Fruit fly (Drosophila melanogaster): Measurements from ENCODE around the gene Sdr.

The Sdr gene

dm6 chr3R:14898280-14898756, 20.1 kb upstream of the Sdr start, which contains the start of the genes Nup93-2 and CG3817 (continued):
- no peak for TF ChIP-seq CG10431 (GFP tag; optimal IDR thresholded peaks at IDR 0.05)
- TF ChIP-seq Dp (GFP tag; optimal IDR thresholded peaks at IDR 0.05) = peak; percentile 42
- no peak for TF ChIP-seq pita (GFP tag; optimal IDR thresholded peaks at IDR 0.05)
- no peak for TF ChIP-seq btn (GFP tag; optimal IDR thresholded peaks at IDR 0.05)
- TF ChIP-seq Bdp1 (GFP tag; optimal IDR thresholded peaks at IDR 0.05) = no peak
- TF ChIP-seq ranshi (GFP tag; IDR thresholded peaks at IDR 0.05) = peak; percentile 72; the same call in 1 of the 2 replicates
- 0 out of 3 replicates have a peak, but pooled peaks have one; percentile 45 for TF ChIP-seq CG7963 (GFP tag; IDR thresholded peaks at IDR 0.05; ENCODE audit: partially characterized antibody)
- no peak for TF ChIP-seq Vsx1 (GFP tag; optimal IDR thresholded peaks at IDR 0.05)
- peak; percentile 30 for TF ChIP-seq Nf-YB (GFP tag; optimal IDR thresholded peaks at IDR 0.05)
- no peak for TF ChIP-seq CG8944 (GFP tag; optimal IDR thresholded peaks at IDR 0.05)
- TF ChIP-seq CG8359 (GFP tag; optimal IDR thresholded peaks at IDR 0.05; ENCODE audit: borderline replicate concordance) = no peak
- peak; percentile 65; the same call in 2 of the 3 replicates for TF ChIP-seq CG6791 (GFP tag; IDR thresholded peaks at IDR 0.05; ENCODE audit: partially characterized antibody)
- TF ChIP-seq Max (GFP tag; optimal IDR thresholded peaks at IDR 0.05) = no peak
- TF ChIP-seq Six4 (GFP tag; optimal IDR thresholded peaks at IDR 0.05) = peak; percentile 58
- no peak for TF ChIP-seq Atf3 (GFP tag; optimal IDR thresholded peaks at IDR 0.05)
- TF ChIP-seq Trl (optimal IDR thresholded peaks at IDR 0.05) = no peak
- no peak for TF ChIP-seq Trl (GFP tag; optimal IDR thresholded peaks at IDR 0.05)
- TF ChIP-seq CG13123 (GFP tag; optimal IDR thresholded peaks at IDR 0.05) = no peak
- no peak for TF ChIP-seq Oaz (GFP tag; IDR thresholded peaks at IDR 0.05)
- no peak for TF ChIP-seq CG10321 (GFP tag; IDR thresholded peaks at IDR 0.05)
- TF ChIP-seq kni (GFP tag; optimal IDR thresholded peaks at IDR 0.05) = no peak
- peak; percentile 46 for TF ChIP-seq CG4730 (GFP tag; IDR thresholded peaks at IDR 0.05)
- no peak for TF ChIP-seq CG5245 (GFP tag; optimal IDR thresholded peaks at IDR 0.05)
- TF ChIP-seq Fer2 (tag; optimal IDR thresholded peaks at IDR 0.05) = peak; percentile 62
- no peak for TF ChIP-seq CG6683 (GFP tag; optimal IDR thresholded peaks at IDR 0.05)
- peak; percentile 86 for TF ChIP-seq CG10267 (tag; optimal IDR thresholded peaks at IDR 0.05)
- no peak for TF ChIP-seq CG10959 (GFP tag; IDR thresholded peaks at IDR 0.05)
- peak; percentile 45 for TF ChIP-seq CG9797 (GFP tag; optimal IDR thresholded peaks at IDR 0.05)
- TF ChIP-seq tna (GFP tag; IDR thresholded peaks at IDR 0.05; ENCODE audit: partially characterized antibody) = no peak
- TF ChIP-seq pfk (GFP tag; optimal IDR thresholded peaks at IDR 0.05) = no peak
- TF ChIP-seq CG12659 (GFP tag; optimal IDR thresholded peaks at IDR 0.05) = peak; percentile 36
- TF ChIP-seq CG30403 (GFP tag; optimal IDR thresholded peaks at IDR 0.05) = peak; percentile 88
- TF ChIP-seq vvl (GFP tag; IDR thresholded peaks at IDR 0.05) = peak; percentile 70
- no peak for TF ChIP-seq Lpt (GFP tag; optimal IDR thresholded peaks at IDR 0.05)
- no peak for TF ChIP-seq CG7786 (GFP tag; optimal IDR thresholded peaks at IDR 0.05)
- TF ChIP-seq Gug (GFP tag; IDR thresholded peaks at IDR 0.05) = peak; percentile 59; the same call in 2 of the 4 replicates
- peak; percentile 15 for TF ChIP-seq CG13775 (GFP tag; optimal IDR thresholded peaks at IDR 0.05)
- TF ChIP-seq Aef1 (GFP tag; IDR thresholded peaks at IDR 0.05) = peak; percentile 84
- 0 out of 2 replicates have a peak, but pooled peaks have one; percentile 37 for TF ChIP-seq gt (GFP tag; IDR thresholded peaks at IDR 0.05)
- peak; percentile 20; the same call in 1 of the 3 replicates for TF ChIP-seq CG7357 (GFP tag; IDR thresholded peaks at IDR 0.05)
- no peak for TF ChIP-seq pros (GFP tag; optimal IDR thresholded peaks at IDR 0.05)
- peak; percentile 66; the same call in 1 of the 2 replicates for TF ChIP-seq CG8765 (GFP tag; IDR thresholded peaks at IDR 0.05)
- no peak for TF ChIP-seq stc (GFP tag; IDR thresholded peaks at IDR 0.05)
- no peak for TF ChIP-seq seq (GFP tag; IDR thresholded peaks at IDR 0.05)
- TF ChIP-seq GATAe (GFP tag; conservative IDR thresholded peaks at IDR 0.05) = no peak
- TF ChIP-seq sd (tag; optimal IDR thresholded peaks at IDR 0.05) = no peak
- TF ChIP-seq en (GFP tag; optimal IDR thresholded peaks at IDR 0.05) = no peak
- TF ChIP-seq CG17328 (GFP tag; IDR thresholded peaks at IDR 0.05) = no peak
- TF ChIP-seq NfI (GFP tag; optimal IDR thresholded peaks at IDR 0.05) = peak; percentile 71
- peak; percentile 86 for TF ChIP-seq klu (GFP tag; IDR thresholded peaks at IDR 0.05)
- TF ChIP-seq CG12391 (tag; optimal IDR thresholded peaks at IDR 0.05) = peak; percentile 13

Measured in whole organism, embryonic.